Worm (Caenorhabditis elegans) whole organism, L1 larva: ENCODE results near the gene fbxb-25.

Experiments used
- C34B4.2 ChIP-seq: sonication (generic microtip); optimal IDR thresholded peaks from 2 replicates; lab custom pipeline; 2017; ENCODE audit warnings: mild to moderate bottlenecking, missing genetic modification characterization, missing compliant biosample characterization
- alr-1 ChIP-seq: fragments of 200-800 bp; sonication (Bioruptor generic); optimal IDR thresholded peaks from 2 replicates; lab custom pipeline; 2018; ENCODE audit warnings: borderline replicate concordance, mild to moderate bottlenecking, missing genetic modification characterization, missing compliant biosample characterization
- ama-1 ChIP-seq: fragments of 150-350 bp; optimal IDR thresholded peaks from 2 replicates; lab custom pipeline; 2014
- blmp-1 ChIP-seq: fragments of 150-350 bp; optimal IDR thresholded peaks from 2 replicates; lab custom pipeline; 2014; ENCODE audit warnings: missing biosample characterization, missing genetic modification characterization
- ceh-63 ChIP-seq: fragments of 200-800 bp; sonication (Bioruptor generic); optimal IDR thresholded peaks from 2 replicates; lab custom pipeline; 2018; ENCODE audit warnings: mild to moderate bottlenecking, missing genetic modification characterization, missing compliant biosample characterization
- ceh-82 ChIP-seq, 3 experiments: fragments of 150-350 bp in 1 of 3; sonication (generic microtip) in 2 of 3; optimal IDR thresholded peaks; 2 replicates each; lab custom pipeline; 2014 to 2017; ENCODE audit warnings: missing biosample characterization in 3 of 3, missing genetic modification characterization in 3 of 3
- ceh-88 ChIP-seq: fragments of 200-800 bp; sonication (Bioruptor generic); IDR thresholded peaks from 2 replicates; pipeline ENCODE4 v1.3.6; 2022; ENCODE audit warnings: missing genetic modification characterization, missing compliant biosample characterization
- efl-3 ChIP-seq: fragments of 200-800 bp; sonication (Bioruptor generic); optimal IDR thresholded peaks from 2 replicates; lab custom pipeline; 2018; ENCODE audit warnings: mild to moderate bottlenecking, missing genetic modification characterization, missing compliant biosample characterization
- egl-13 ChIP-seq: sonication (generic microtip); optimal IDR thresholded peaks from 2 replicates; lab custom pipeline; 2016; ENCODE audit warnings: missing genotype, missing genetic modification reagents, missing genetic modification characterization, missing compliant biosample characterization
- ets-5 ChIP-seq: fragments of 200-800 bp; sonication (Bioruptor generic); IDR thresholded peaks from 2 replicates; pipeline ENCODE4 v1.3.6; 2022; ENCODE audit warnings: missing genetic modification characterization, missing compliant biosample characterization
- fkh-10 ChIP-seq: sonication (generic microtip); optimal IDR thresholded peaks from 2 replicates; lab custom pipeline; 2017; ENCODE audit warnings: missing biosample characterization, missing genetic modification reagents, missing genetic modification characterization
- grh-1 ChIP-seq: fragments of 200-800 bp; sonication (Bioruptor generic); IDR thresholded peaks from 2 replicates; pipeline ENCODE4 v1.3.6; 2022; ENCODE audit warnings: missing genetic modification reagents, missing genetic modification characterization, missing compliant biosample characterization
- hlh-17 ChIP-seq: fragments of 200-800 bp; sonication (Bioruptor generic); optimal IDR thresholded peaks from 2 replicates; lab custom pipeline; 2018; ENCODE audit warnings: missing genetic modification characterization, mild to moderate bottlenecking, missing compliant biosample characterization, moderate library complexity, borderline replicate concordance
- hlh-4 ChIP-seq: sonication (generic microtip); optimal IDR thresholded peaks from 2 replicates; lab custom pipeline; 2016; ENCODE audit warnings: mild to moderate bottlenecking, missing genetic modification characterization, missing compliant biosample characterization
- irx-1 ChIP-seq: sonication (generic microtip); optimal IDR thresholded peaks from 2 replicates; lab custom pipeline; 2016; ENCODE audit warnings: missing genetic modification characterization, missing compliant biosample characterization
- isw-1 ChIP-seq: fragments of 200-800 bp; sonication (Bioruptor generic); IDR thresholded peaks from 2 replicates; pipeline ENCODE4 v1.3.6; 2022; ENCODE audit warnings: missing genetic modification characterization, missing compliant biosample characterization
- lin-15B ChIP-seq: fragments of 150-350 bp; sonication (generic microtip); optimal IDR thresholded peaks from 3 replicates; lab custom pipeline; 2014; ENCODE audit warnings: missing biosample characterization, missing genetic modification characterization
- lin-35 ChIP-seq, 2 experiments: fragments of 150-350 bp; optimal IDR thresholded peaks; 2 replicates each; lab custom pipeline; 2014; ENCODE audit warnings: missing biosample characterization in 2 of 2, missing genetic modification characterization in 2 of 2, missing genetic modification reagents in 2 of 2
- lir-3 ChIP-seq: sonication (generic microtip); optimal IDR thresholded peaks from 2 replicates; lab custom pipeline; 2016; ENCODE audit warnings: mild to moderate bottlenecking, missing genetic modification characterization, moderate library complexity, missing compliant biosample characterization; ENCODE audit not compliant: poor library complexity
- mab-9 ChIP-seq: fragments of 200-800 bp; sonication (Bioruptor generic); IDR thresholded peaks from 2 replicates; pipeline ENCODE4 v1.3.6; 2022; ENCODE audit warnings: missing genetic modification reagents, missing genetic modification characterization, missing compliant biosample characterization
- nhr-11 ChIP-seq: fragments of 150-350 bp; optimal IDR thresholded peaks from 2 replicates; lab custom pipeline; 2014; ENCODE audit warnings: missing biosample characterization, missing genetic modification characterization
- nhr-19 ChIP-seq: fragments of 200-800 bp; sonication (Bioruptor generic); conservative IDR thresholded peaks from 2 replicates; pipeline ENCODE4 v1.3.6; 2022; ENCODE audit warnings: missing genetic modification characterization, missing compliant biosample characterization
- nhr-237 ChIP-seq: fragments of 150-350 bp; optimal IDR thresholded peaks from 2 replicates; lab custom pipeline; 2014; ENCODE audit warnings: missing biosample characterization, missing genetic modification characterization
- nhr-28 ChIP-seq: fragments of 150-350 bp; optimal IDR thresholded peaks from 2 replicates; lab custom pipeline; 2014; ENCODE audit warnings: missing biosample characterization, missing genetic modification characterization
- nhr-71 ChIP-seq: sonication (generic microtip); optimal IDR thresholded peaks from 2 replicates; lab custom pipeline; 2016; ENCODE audit warnings: mild to moderate bottlenecking, missing genetic modification characterization, moderate library complexity, missing compliant biosample characterization
- nhr-84 ChIP-seq: sonication (generic microtip); optimal IDR thresholded peaks from 2 replicates; lab custom pipeline; 2017; ENCODE audit warnings: missing biosample characterization, missing genetic modification characterization
- pag-3 ChIP-seq: sonication (generic microtip); optimal IDR thresholded peaks from 2 replicates; lab custom pipeline; 2017; ENCODE audit warnings: missing genetic modification characterization, mild to moderate bottlenecking, missing compliant biosample characterization, antibody characterized with exemption, borderline replicate concordance; ENCODE audit not compliant: insufficient read depth
- pqm-1 ChIP-seq: sonication (generic microtip); optimal IDR thresholded peaks from 3 replicates; lab custom pipeline; 2017; ENCODE audit warnings: missing biosample characterization, missing genetic modification characterization
- rnt-1 ChIP-seq: sonication (generic microtip); optimal IDR thresholded peaks from 2 replicates; lab custom pipeline; 2016; ENCODE audit warnings: mild to moderate bottlenecking, missing genetic modification characterization, moderate library complexity, missing compliant biosample characterization
- skn-1 ChIP-seq: fragments of 150-350 bp; optimal IDR thresholded peaks from 2 replicates; lab custom pipeline; 2014; ENCODE audit warnings: missing biosample characterization, missing genetic modification characterization
- sptf-1 ChIP-seq: fragments of 150-350 bp; optimal IDR thresholded peaks from 2 replicates; lab custom pipeline; 2014; ENCODE audit warnings: missing biosample characterization, missing genetic modification characterization
- sup-37 ChIP-seq: fragments of 200-800 bp; sonication (Bioruptor generic); optimal IDR thresholded peaks from 2 replicates; lab custom pipeline; 2018; ENCODE audit warnings: mild to moderate bottlenecking, missing genetic modification characterization, missing compliant biosample characterization
- swsn-7 ChIP-seq: sonication (generic microtip); optimal IDR thresholded peaks from 2 replicates; lab custom pipeline; 2016; ENCODE audit warnings: missing genetic modification characterization, missing compliant biosample characterization
- tbx-2 ChIP-seq: sonication (generic microtip); optimal IDR thresholded peaks from 2 replicates; lab custom pipeline; 2016; ENCODE audit warnings: missing genetic modification characterization, missing compliant biosample characterization
- tlp-1 ChIP-seq: fragments of 150-350 bp; optimal IDR thresholded peaks from 2 replicates; lab custom pipeline; 2014; ENCODE audit warnings: missing biosample characterization, missing genetic modification characterization
- unc-130 ChIP-seq: fragments of 150-350 bp; optimal IDR thresholded peaks from 2 replicates; lab custom pipeline; 2017; ENCODE audit warnings: missing biosample characterization, missing genetic modification characterization, inconsistent platforms
- unc-30 ChIP-seq: sonication (generic microtip); optimal IDR thresholded peaks from 2 replicates; lab custom pipeline; 2017; ENCODE audit warnings: missing biosample characterization, missing genetic modification characterization
- unc-62 ChIP-seq: fragments of 150-350 bp; optimal IDR thresholded peaks from 2 replicates; lab custom pipeline; 2014; ENCODE audit warnings: missing biosample characterization, missing genetic modification reagents, missing genetic modification characterization
- unc-86 ChIP-seq: sonication (generic microtip); optimal IDR thresholded peaks from 2 replicates; lab custom pipeline; 2016; ENCODE audit warnings: missing genetic modification characterization, missing compliant biosample characterization
- zag-1 ChIP-seq: fragments of 150-350 bp; optimal IDR thresholded peaks from 2 replicates; lab custom pipeline; 2014; ENCODE audit warnings: missing biosample characterization, missing genetic modification characterization
- ztf-11 ChIP-seq, 2 experiments: sonication (generic microtip); optimal IDR thresholded peaks; 2 replicates each; lab custom pipeline; 2016 to 2017; ENCODE audit warnings: missing genetic modification characterization in 2 of 2, missing biosample characterization in 1 of 2, missing compliant biosample characterization in 1 of 2
- ztf-4 ChIP-seq: fragments of 150-350 bp; optimal IDR thresholded peaks from 2 replicates; lab custom pipeline; 2014; ENCODE audit warnings: missing biosample characterization, missing genetic modification characterization

The fbxb-25 gene

DNA sequence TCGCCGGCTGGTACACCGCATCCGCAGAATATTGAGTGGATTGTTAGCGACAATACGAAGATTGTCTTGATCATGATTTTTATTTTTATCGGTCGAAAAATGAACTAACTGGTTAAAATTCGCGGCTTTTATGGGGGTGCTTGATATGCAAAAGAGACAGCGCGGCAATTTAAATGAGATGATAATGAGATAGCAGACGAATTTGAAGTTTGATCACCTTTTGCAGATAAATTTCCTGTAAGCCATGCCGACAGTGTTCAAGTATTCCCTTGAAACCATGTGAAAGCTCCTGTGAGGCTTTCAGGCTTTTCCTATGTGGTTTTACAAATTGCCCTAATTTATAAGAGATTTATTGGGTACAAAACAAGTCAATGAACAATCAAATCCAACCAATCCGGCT is 37.6 kb upstream of the fbxb-25 start, which contains the start of gene ZC204.17:
ZC204.17 (minus strand) TSS at position 101 of the 400 bp plus-strand sequence.
- TF ChIP-seq lin-35 (GFP tag; optimal IDR thresholded peaks at IDR 0.05; lab: Kevin White, UChicago) = no peak
- TF ChIP-seq unc-30 (tag; lab: Kevin White, UChicago) = no peak
- TF ChIP-seq nhr-237 (tag; lab: Kevin White, UChicago) = no peak
- no peak for TF ChIP-seq ceh-82 (tag; optimal IDR thresholded peaks at IDR 0.05; lab: Kevin White, UChicago)
- no peak for TF ChIP-seq tlp-1 (tag; lab: Kevin White, UChicago)
- TF ChIP-seq efl-3 (GFP tag; lab: Kevin White, UChicago) = no peak
- no peak for TF ChIP-seq nhr-28 (tag; lab: Kevin White, UChicago)
- TF ChIP-seq zag-1 (tag; lab: Kevin White, UChicago) = no peak
- TF ChIP-seq swsn-7 (tag; lab: Kevin White, UChicago) = no peak
- no peak for TF ChIP-seq fkh-10 (GFP tag; lab: Kevin White, UChicago)
- no peak for TF ChIP-seq ztf-4 (tag; lab: Kevin White, UChicago)
- no peak for TF ChIP-seq blmp-1 (tag; lab: Kevin White, UChicago)
- TF ChIP-seq rnt-1 (tag; lab: Kevin White, UChicago) = no peak
- TF ChIP-seq hlh-17 (GFP tag; lab: Kevin White, UChicago) = no peak
- TF ChIP-seq lir-3 = no peak
- TF ChIP-seq mab-9 = no peak
- TF ChIP-seq pqm-1 (tag; lab: Kevin White, UChicago) = no peak
- no peak for TF ChIP-seq sptf-1 (tag; lab: Kevin White, UChicago)
- no peak for TF ChIP-seq ceh-88 (GFP tag; lab: Robert Waterston, UW)
- TF ChIP-seq, all 84 proteins: peak for 0

DNA sequence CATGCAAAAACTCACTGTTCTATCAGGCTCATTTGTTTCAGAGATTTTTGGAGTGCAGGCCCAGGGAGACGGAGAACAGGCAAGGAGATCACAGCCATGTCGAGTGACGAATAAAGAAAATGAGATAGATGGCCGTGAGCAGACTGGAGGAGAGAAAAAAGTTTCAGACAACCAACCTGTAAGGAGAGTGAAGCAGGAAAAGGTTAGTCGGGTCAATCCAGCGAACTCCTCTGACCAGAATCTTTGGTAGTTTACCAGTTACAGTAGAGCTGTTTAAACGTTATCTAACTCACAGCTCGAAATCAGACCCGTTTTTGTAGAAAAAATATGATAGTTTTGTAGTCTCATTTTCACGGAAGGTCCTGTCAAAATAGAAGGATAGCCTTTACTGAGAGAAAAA is 35.1 kb upstream of the fbxb-25 start, which contains the start of gene fbxb-21:
fbxb-21 (minus strand) TSS at position 101 of the 400 bp plus-strand sequence.
- TF ChIP-seq nhr-11 (no peak), egl-13 (tag; lab: Kevin White, UChicago) (no peak), ets-5 (no peak), nhr-71 (no peak), sup-37 (GFP tag; lab: Kevin White, UChicago) (no peak), ztf-11 (tag; optimal IDR thresholded peaks at IDR 0.05; lab: Kevin White, UChicago) (no peak), nhr-84 (tag; lab: Kevin White, UChicago) (no peak), C34B4.2 (tag; lab: Kevin White, UChicago) (no peak), isw-1 (GFP tag; lab: Robert Waterston, UW) (no peak), skn-1 (tag; lab: Kevin White, UChicago) (no peak), ama-1 (lab: Kevin White, UChicago) (no peak), hlh-4 (no peak), unc-130 (no peak), nhr-19 (GFP tag; lab: Robert Waterston, UW) (no peak), tbx-2 (tag; lab: Kevin White, UChicago) (no peak), ceh-63 (GFP tag; lab: Kevin White, UChicago) (no peak), sptf-1 (tag; lab: Kevin White, UChicago) (no peak)

DNA sequence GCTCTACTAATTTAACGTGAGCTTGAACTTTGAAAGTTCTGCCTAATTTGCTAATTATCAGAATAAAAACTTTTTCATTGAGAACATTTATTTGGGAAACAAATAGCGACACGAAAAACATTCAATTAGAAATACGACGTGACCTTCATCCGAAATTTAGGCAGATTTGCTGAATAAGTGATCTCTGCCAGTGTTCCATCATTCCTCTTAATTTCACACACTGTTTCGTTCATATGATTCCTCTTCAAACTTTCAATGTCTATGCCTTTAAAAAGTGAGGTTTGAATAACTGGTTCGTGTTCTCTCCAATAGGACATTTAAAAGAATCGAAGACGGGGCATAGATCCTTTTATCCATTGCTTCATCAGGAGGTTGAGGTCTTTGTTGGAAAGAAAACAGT is 33.3 kb upstream of the fbxb-25 start, which contains the start of gene fbxb-20:
fbxb-20 (minus strand) TSS at position 101 of the 400 bp plus-strand sequence.
- TF ChIP-seq efl-3 (GFP tag; lab: Kevin White, UChicago) (no peak), nhr-28 (tag; lab: Kevin White, UChicago) (no peak), nhr-19 (GFP tag; lab: Robert Waterston, UW) (no peak), irx-1 (tag; lab: Kevin White, UChicago) (no peak), nhr-84 (tag; lab: Kevin White, UChicago) (no peak), sup-37 (GFP tag; lab: Kevin White, UChicago) (no peak), C34B4.2 (tag; lab: Kevin White, UChicago) (no peak), grh-1 (GFP tag; lab: Robert Waterston, UW) (no peak), unc-62 (GFP tag; lab: Kevin White, UChicago) (no peak), ceh-88 (GFP tag; lab: Robert Waterston, UW) (no peak), unc-86 (no peak), pag-3 (tag; lab: Kevin White, UChicago) (no peak), alr-1 (tag; lab: Kevin White, UChicago) (no peak), ztf-11 (tag; optimal IDR thresholded peaks at IDR 0.05; lab: Kevin White, UChicago) (no peak), egl-13 (tag; lab: Kevin White, UChicago) (no peak), unc-130 (no peak), nhr-11 (no peak), lin-15B (tag; lab: Kevin White, UChicago) (no peak)
- TF ChIP-seq, all 84 proteins: peak for 0
